Fruit fly (Drosophila melanogaster) ovary, adult (tissue): ENCODE data around the gene Rab14.

Source experiments
- CG17801 ChIP-seq: fragments of 200-800 bp; optimal IDR thresholded peaks from 2 replicates; lab custom pipeline; 2019; ENCODE audit warnings: missing biosample characterization, mild to moderate bottlenecking, missing genetic modification characterization, moderate library complexity; ENCODE audit not compliant: partially characterized antibody

The Rab14 gene

dm6 chr2L:14401616-14402240, 46.8 kb downstream of the Rab14 start:
- TF ChIP-seq CG17801 (GFP tag; lab: Kevin White, UChicago), result no peak

dm6 chr2L:14403568-14403967, 48.6 kb downstream of the Rab14 start:
- TF ChIP-seq CG17801 (GFP tag; lab: Kevin White, UChicago), result no peak

- no peak for TF ChIP-seq CG17801 (GFP tag; lab: Kevin White, UChicago)
Observed at dm6 chr2L:14404744-14405449, 50.0 kb downstream of the Rab14 start.
